Fruit fly (Drosophila melanogaster): ENCODE results near the gene EMC5.

DNA sequence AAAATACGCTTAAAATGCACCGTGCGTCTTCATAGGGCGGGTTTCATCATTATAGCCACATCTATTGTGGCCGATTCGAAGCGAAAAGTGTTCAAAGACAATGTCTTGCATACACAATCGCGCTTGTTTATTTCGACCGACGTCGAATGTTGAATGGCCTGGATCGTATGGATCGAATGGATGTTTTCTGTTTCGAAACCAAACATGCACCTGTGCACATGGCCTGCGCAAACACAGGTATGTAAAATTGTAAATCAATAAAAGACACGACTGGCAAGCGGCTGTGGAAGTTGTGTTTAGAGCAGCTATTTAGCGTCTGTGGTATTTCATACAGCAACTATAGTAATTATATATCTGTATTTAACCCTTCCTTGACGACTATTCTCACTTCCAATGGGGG lies 6.0 kb upstream of the EMC5 start:
- TF ChIP-seq usp (GFP tag; optimal IDR thresholded peaks at IDR 0.05): no peak
- TF ChIP-seq lola (GFP tag; optimal IDR thresholded peaks at IDR 0.05): no peak
- TF ChIP-seq psq (GFP tag; optimal IDR thresholded peaks at IDR 0.05): no peak

Data from whole organism, wandering third instar larva.